Fruit fly (Drosophila melanogaster) whole organism, embryonic: ENCODE measurements around the gene CG32985.

Experiments
- Abd-B ChIP-seq: fragments of 200-800 bp; sonication (Bioruptor generic); optimal IDR thresholded peaks from 2 replicates; lab custom pipeline; 2018; ENCODE audit warnings: missing biosample characterization, mild to moderate bottlenecking, missing genetic modification characterization, moderate library complexity
- Adf1 ChIP-seq: fragments of 200-800 bp; sonication (Bioruptor generic); IDR thresholded peaks from 2 replicates; pipeline ENCODE4 v1.3.6; 2022; ENCODE audit warnings: missing biosample characterization, missing genetic modification characterization
- Awh ChIP-seq: fragments of 200-800 bp; sonication (Bioruptor generic); IDR thresholded peaks from 2 replicates; pipeline ENCODE4, ENCODE4 v1.3.6; 2022; ENCODE audit warnings: missing biosample characterization, missing genetic modification characterization
- B-H1 ChIP-seq: fragments of 200-800 bp; sonication (Bioruptor generic); IDR thresholded peaks from 3 replicates; pipeline ENCODE4 v1.3.6; 2022; ENCODE audit warnings: missing biosample characterization, missing genetic modification characterization
- CG10543 ChIP-seq: fragments of 200-800 bp; sonication (Bioruptor generic); optimal IDR thresholded peaks from 3 replicates; lab custom pipeline; 2017; ENCODE audit warnings: missing biosample characterization, mild to moderate bottlenecking, missing genetic modification characterization, moderate library complexity
- CG11093 ChIP-seq: fragments of 200-800 bp; sonication (Bioruptor generic); IDR thresholded peaks from 3 replicates; pipeline ENCODE4 v1.3.6; 2022; ENCODE audit warnings: missing biosample characterization, missing genetic modification characterization
- CG11723 ChIP-seq: fragments of 200-800 bp; sonication (Bioruptor generic); optimal IDR thresholded peaks from 2 replicates; lab custom pipeline; 2017; ENCODE audit warnings: missing biosample characterization, mild to moderate bottlenecking, missing genetic modification characterization
- CG12236 ChIP-seq: fragments of 200-800 bp; sonication (Bioruptor generic); optimal IDR thresholded peaks from 2 replicates; lab custom pipeline; 2016; ENCODE audit warnings: missing biosample characterization, missing genetic modification characterization
- CG15269 ChIP-seq: fragments of 200-800 bp; sonication (Bioruptor generic); optimal IDR thresholded peaks from 2 replicates; lab custom pipeline; 2018; ENCODE audit warnings: missing biosample characterization, mild to moderate bottlenecking, missing genetic modification characterization, moderate library complexity
- CG17359 ChIP-seq: fragments of 200-800 bp; sonication (Bioruptor generic); optimal IDR thresholded peaks from 3 replicates; lab custom pipeline; 2018; ENCODE audit warnings: missing biosample characterization, mild to moderate bottlenecking, missing genetic modification characterization, moderate library complexity
- CG17802 ChIP-seq: fragments of 200-800 bp; sonication (Bioruptor generic); optimal IDR thresholded peaks from 2 replicates; lab custom pipeline; 2018; ENCODE audit warnings: missing biosample characterization, mild to moderate bottlenecking, missing genetic modification characterization, moderate library complexity
- CG17912 ChIP-seq: fragments of 200-800 bp; sonication (Bioruptor generic); optimal IDR thresholded peaks from 2 replicates; lab custom pipeline; 2018; ENCODE audit warnings: missing biosample characterization, mild to moderate bottlenecking, missing genetic modification characterization
- CG2202 ChIP-seq: fragments of 200-800 bp; sonication (Bioruptor generic); optimal IDR thresholded peaks from 2 replicates; lab custom pipeline; 2018; ENCODE audit warnings: missing biosample characterization, mild to moderate bottlenecking, missing genetic modification characterization
- CG4707 ChIP-seq: fragments of 200-800 bp; sonication (Bioruptor generic); optimal IDR thresholded peaks from 2 replicates; lab custom pipeline; 2018; ENCODE audit warnings: missing biosample characterization, mild to moderate bottlenecking, missing genetic modification characterization, moderate library complexity
- CG5245 ChIP-seq: fragments of 200-800 bp; sonication (Bioruptor generic); optimal IDR thresholded peaks from 3 replicates; lab custom pipeline; 2016; ENCODE audit warnings: missing biosample characterization, missing genetic modification characterization
- CG7745 ChIP-seq: fragments of 200-800 bp; sonication (Bioruptor generic); optimal IDR thresholded peaks from 2 replicates; lab custom pipeline; 2018; ENCODE audit warnings: missing biosample characterization, mild to moderate bottlenecking, missing genetic modification characterization, moderate library complexity
- CG7963 ChIP-seq: fragments of 200-800 bp; sonication (Bioruptor generic); IDR thresholded peaks from 3 replicates; pipeline ENCODE4 v1.3.6; 2022; ENCODE audit warnings: missing biosample characterization, missing genetic modification characterization; ENCODE audit not compliant: partially characterized antibody
- CG7987 ChIP-seq: fragments of 200-800 bp; sonication (Bioruptor generic); optimal IDR thresholded peaks from 2 replicates; lab custom pipeline; 2018; ENCODE audit warnings: missing biosample characterization, mild to moderate bottlenecking, missing genetic modification characterization, moderate library complexity
- CG8089 ChIP-seq: fragments of 200-800 bp; sonication (Bioruptor generic); optimal IDR thresholded peaks from 3 replicates; lab custom pipeline; 2016; ENCODE audit warnings: missing biosample characterization, missing genetic modification characterization
- Camta ChIP-seq: fragments of 200-800 bp; sonication (Bioruptor generic); optimal IDR thresholded peaks from 2 replicates; lab custom pipeline; 2016; ENCODE audit warnings: missing biosample characterization, missing genetic modification characterization
- Fer1 ChIP-seq: fragments of 200-800 bp; sonication (Bioruptor generic); optimal IDR thresholded peaks from 2 replicates; lab custom pipeline; 2017; ENCODE audit warnings: missing biosample characterization, mild to moderate bottlenecking, missing genetic modification characterization
- HLH54F ChIP-seq: fragments of 200-800 bp; sonication (Bioruptor generic); optimal IDR thresholded peaks from 3 replicates; lab custom pipeline; 2016; ENCODE audit warnings: missing biosample characterization, missing genetic modification characterization
- Pdp1 ChIP-seq, 2 experiments: fragments of 200-800 bp; sonication (Bioruptor generic); optimal IDR thresholded peaks; 3 replicates each; lab custom pipeline; 2016; ENCODE audit warnings: missing biosample characterization in 2 of 2, missing genetic modification characterization in 2 of 2, mild to moderate bottlenecking in 1 of 2, moderate library complexity in 1 of 2
- Rx ChIP-seq: fragments of 200-800 bp; sonication (Bioruptor generic); IDR thresholded peaks from 2 replicates; pipeline ENCODE4 v1.3.6; 2022; ENCODE audit warnings: missing biosample characterization, missing genetic modification characterization
- al ChIP-seq: fragments of 200-800 bp; sonication (Bioruptor generic); IDR thresholded peaks from 2 replicates; pipeline ENCODE4 v1.3.6; 2022; ENCODE audit warnings: missing biosample characterization, missing genetic modification characterization
- aop ChIP-seq: fragments of 200-800 bp; sonication (Bioruptor generic); IDR thresholded peaks from 2 replicates; pipeline ENCODE4 v1.3.6; 2022; ENCODE audit warnings: missing biosample characterization, missing genetic modification characterization
- ato ChIP-seq: fragments of 200-800 bp; sonication (Bioruptor generic); IDR thresholded peaks from 2 replicates; pipeline ENCODE4 v1.3.6; 2022; ENCODE audit warnings: missing biosample characterization, missing genetic modification characterization; ENCODE audit not compliant: partially characterized antibody
- chm ChIP-seq: fragments of 200-800 bp; sonication (Bioruptor generic); IDR thresholded peaks from 2 replicates; pipeline ENCODE4 v1.3.6; 2022; ENCODE audit warnings: missing biosample characterization, missing genetic modification characterization
- chn ChIP-seq: fragments of 200-800 bp; sonication (Bioruptor generic); optimal IDR thresholded peaks from 2 replicates; lab custom pipeline; 2016; ENCODE audit warnings: missing biosample characterization, missing genetic modification characterization
- ci ChIP-seq: fragments of 200-800 bp; sonication (Bioruptor generic); IDR thresholded peaks from 3 replicates; pipeline ENCODE4 v1.3.6; 2022; ENCODE audit warnings: missing biosample characterization, missing genetic modification characterization
- dm ChIP-seq: fragments of 200-800 bp; sonication (Bioruptor generic); optimal IDR thresholded peaks from 3 replicates; lab custom pipeline; 2016; ENCODE audit warnings: missing biosample characterization, missing genetic modification characterization
- en ChIP-seq: fragments of 200-800 bp; sonication (Bioruptor generic); optimal IDR thresholded peaks from 2 replicates; lab custom pipeline; 2016; ENCODE audit warnings: missing biosample characterization, missing genetic modification characterization
- eve ChIP-seq, 2 experiments: fragments of >200 bp; optimal IDR thresholded peaks; 2 replicates each; lab custom pipeline; 2017; ENCODE audit warnings: missing biosample characterization in 2 of 2, missing genetic modification characterization in 2 of 2
- gsb ChIP-seq: fragments of 200-800 bp; sonication (Bioruptor generic); IDR thresholded peaks from 2 replicates; pipeline ENCODE4 v1.3.6; 2022; ENCODE audit warnings: missing biosample characterization, missing genetic modification characterization
- maf-S ChIP-seq: fragments of 200-800 bp; sonication (Bioruptor generic); optimal IDR thresholded peaks from 2 replicates; lab custom pipeline; 2016; ENCODE audit warnings: missing biosample characterization, missing genetic modification characterization
- mam ChIP-seq: fragments of 200-800 bp; sonication (Bioruptor generic); optimal IDR thresholded peaks from 3 replicates; lab custom pipeline; 2016; ENCODE audit warnings: missing biosample characterization, missing genetic modification characterization
- mirr ChIP-seq: fragments of 200-800 bp; sonication (Bioruptor generic); optimal IDR thresholded peaks from 3 replicates; lab custom pipeline; 2018; ENCODE audit warnings: missing biosample characterization, mild to moderate bottlenecking, missing genetic modification characterization
- otp ChIP-seq: fragments of 200-800 bp; sonication (Bioruptor generic); IDR thresholded peaks from 3 replicates; pipeline ENCODE4, ENCODE4 v1.3.6; 2022; ENCODE audit warnings: missing biosample characterization, missing genetic modification characterization
- pan ChIP-seq, 4 experiments: fragments of >200 bp in 3 of 4; fragments of 200-800 bp in 1 of 4; sonication (Bioruptor generic) in 1 of 4; optimal IDR thresholded peaks in 3 of 4; IDR thresholded peaks in 1 of 4; 2 replicates each; pipeline versions ENCODE4 v1.3.6 to Lab custom; 2017 to 2022; ENCODE audit warnings: missing biosample characterization in 2 of 4, missing genetic modification characterization in 2 of 4, mixed read lengths in 1 of 4
- phol ChIP-seq: fragments of 200-800 bp; sonication (Bioruptor generic); optimal IDR thresholded peaks from 3 replicates; lab custom pipeline; 2018; ENCODE audit warnings: missing biosample characterization, mild to moderate bottlenecking, missing genetic modification characterization, moderate library complexity
- salm ChIP-seq: fragments of 200-800 bp; sonication (Bioruptor generic); optimal IDR thresholded peaks from 2 replicates; lab custom pipeline; 2018; ENCODE audit warnings: missing biosample characterization, mild to moderate bottlenecking, missing genetic modification characterization
- schlank ChIP-seq: fragments of 200-800 bp; sonication (Bioruptor generic); optimal IDR thresholded peaks from 2 replicates; lab custom pipeline; 2018; ENCODE audit warnings: missing biosample characterization, mild to moderate bottlenecking, missing genetic modification characterization
- sim ChIP-seq: fragments of 200-800 bp; sonication (Bioruptor generic); IDR thresholded peaks from 2 replicates; pipeline ENCODE4 v1.3.6; 2022; ENCODE audit warnings: missing biosample characterization, missing genetic modification characterization
- sima ChIP-seq: fragments of 200-800 bp; sonication (Bioruptor generic); optimal IDR thresholded peaks from 2 replicates; lab custom pipeline; 2016; ENCODE audit warnings: missing biosample characterization, missing genetic modification characterization
- tin ChIP-seq: fragments of 200-800 bp; sonication (Bioruptor generic); optimal IDR thresholded peaks from 3 replicates; lab custom pipeline; 2016; ENCODE audit warnings: missing biosample characterization, missing genetic modification characterization
- ttk ChIP-seq: fragments of 200-800 bp; sonication (Bioruptor generic); IDR thresholded peaks from 2 replicates; pipeline ENCODE4 v2.1.2; 2022; ENCODE audit warnings: missing biosample characterization, missing genetic modification characterization
- tup ChIP-seq: fragments of 200-800 bp; sonication (Bioruptor generic); optimal IDR thresholded peaks from 2 replicates; lab custom pipeline; 2016; ENCODE audit warnings: missing biosample characterization, mild to moderate bottlenecking, missing genetic modification characterization, moderate library complexity
- vnd ChIP-seq: fragments of 200-800 bp; sonication (Bioruptor generic); IDR thresholded peaks from 3 replicates; pipeline ENCODE4 v1.3.6; 2022; ENCODE audit warnings: missing biosample characterization, missing genetic modification characterization; ENCODE audit not compliant: partially characterized antibody
- zen2 ChIP-seq: fragments of 200-800 bp; sonication (Bioruptor generic); IDR thresholded peaks from 3 replicates; pipeline ENCODE4 v1.3.6; 2022; ENCODE audit warnings: missing biosample characterization, missing genetic modification characterization; ENCODE audit not compliant: partially characterized antibody

The CG32985 gene

dm6 chr2L:8984614-8985318, 22.4 kb downstream of the CG32985 start, which contains the start of gene CG13101 (continued):
- TF ChIP-seq pan (optimal IDR thresholded peaks at IDR 0.05; lab: Kevin White, UChicago) (no peak), pan (GFP tag; optimal IDR thresholded peaks at IDR 0.05 in 1 of 2, IDR thresholded peaks at IDR 0.05 in 1 of 2) (peak in 1 of 2 experiments; percentile 98), al (GFP tag; lab: Robert Waterston, UW) (peak; percentile 89), CG8089 (GFP tag; lab: Kevin White, UChicago) (peak; percentile 63), en (GFP tag; lab: Kevin White, UChicago) (peak; percentile 68), CG11723 (peak; percentile 66), ato (GFP tag; lab: Robert Waterston, UW) (no peak), sim (GFP tag; lab: Robert Waterston, UW) (peak; percentile 88), aop (GFP tag; lab: Robert Waterston, UW) (no peak), CG7987 (peak; percentile 76), schlank (tag; lab: Kevin White, UChicago) (peak; percentile 58), gsb (peak; percentile 89), tin (GFP tag; lab: Kevin White, UChicago) (peak; percentile 88), dm (GFP tag; lab: Kevin White, UChicago) (peak; percentile 50), mam (peak; percentile 70), Awh (GFP tag; lab: Robert Waterston, UW) (peak; percentile 95), CG11093 (GFP tag; lab: Robert Waterston, UW) (peak; percentile 84), mirr (GFP tag; lab: Kevin White, UChicago) (no peak), Adf1 (peak; percentile 94), otp (GFP tag; lab: Robert Waterston, UW) (peak; percentile 86), CG2202 (tag; lab: Kevin White, UChicago) (peak; percentile 89), B-H1 (GFP tag; lab: Robert Waterston, UW) (peak; percentile 91), tup (GFP tag; lab: Kevin White, UChicago) (peak; percentile 75), CG10543 (peak; percentile 39), CG7963 (GFP tag; lab: Robert Waterston, UW) (no peak), CG17802 (peak; percentile 57), CG4707 (peak; percentile 57), sima (no peak), CG5245 (GFP tag; lab: Kevin White, UChicago) (peak; percentile 85), Fer1 (GFP tag; lab: Kevin White, UChicago) (peak; percentile 94), HLH54F (GFP tag; lab: Kevin White, UChicago) (peak; percentile 78), CG12236 (GFP tag; lab: Kevin White, UChicago) (peak; percentile 56), Camta (GFP tag; lab: Kevin White, UChicago) (peak; percentile 86), Rx (GFP tag; lab: Robert Waterston, UW) (peak; percentile 76), CG17359 (tag; lab: Kevin White, UChicago) (peak; percentile 93), CG15269 (peak; percentile 95), Pdp1 (GFP tag; optimal IDR thresholded peaks at IDR 0.05; lab: Kevin White, UChicago) (peak; percentile 85 to 87), eve (GFP tag; optimal IDR thresholded peaks at IDR 0.05; lab: Kevin White, UChicago) (peak in 1 of 2 experiments; percentile 86), chn (peak; percentile 83), vnd (no peak), CG7745 (tag; lab: Kevin White, UChicago) (peak; percentile 80), ci (peak; percentile 96), ttk (GFP tag; lab: Robert Waterston, UW) (peak; percentile 93), Abd-B (GFP tag; lab: Kevin White, UChicago) (peak; percentile 86), maf-S (peak; percentile 80), phol (tag; lab: Kevin White, UChicago) (peak; percentile 91), zen2 (GFP tag; lab: Robert Waterston, UW) (no peak), chm (GFP tag; lab: Robert Waterston, UW) (peak; percentile 93; the same call in 1 of the 2 replicates), CG17912 (no peak), salm (peak; percentile 88)
